Fruit fly (Drosophila melanogaster) whole organism, prepupa: ENCODE results near the gene CG4793.

Experiments
- Blimp-1 ChIP-seq: fragments of 200-800 bp; sonication (Bioruptor generic); optimal IDR thresholded peaks from 3 replicates; lab custom pipeline; 2017; ENCODE audit warnings: missing biosample characterization, missing genetic modification characterization, mild to moderate bottlenecking, moderate library complexity, missing genetic modification reagents
- CG15336 ChIP-seq: fragments of 200-800 bp; sonication (Bioruptor generic); IDR thresholded peaks from 2 replicates; pipeline ENCODE4 v1.3.6; 2022; ENCODE audit warnings: missing biosample characterization, missing genetic modification characterization
- CG8319 ChIP-seq: fragments of 200-800 bp; sonication (Bioruptor generic); optimal IDR thresholded peaks from 3 replicates; lab custom pipeline; 2016; ENCODE audit warnings: missing biosample characterization, missing genetic modification characterization
- Ets21C ChIP-seq: fragments of 200-800 bp; sonication (Bioruptor generic); optimal IDR thresholded peaks from 3 replicates; lab custom pipeline; 2016; ENCODE audit warnings: missing biosample characterization, missing genetic modification characterization
- Gug ChIP-seq: fragments of 200-800 bp; sonication (Bioruptor generic); IDR thresholded peaks from 2 replicates; pipeline ENCODE4 v1.3.6; 2022; ENCODE audit warnings: missing biosample characterization, missing genetic modification characterization
- Sox102F ChIP-seq: fragments of 200-800 bp; sonication (Bioruptor generic); optimal IDR thresholded peaks from 2 replicates; lab custom pipeline; 2016; ENCODE audit warnings: missing biosample characterization, mild to moderate bottlenecking, missing genetic modification characterization
- cyc ChIP-seq: fragments of 200-800 bp; sonication (Bioruptor generic); optimal IDR thresholded peaks from 3 replicates; lab custom pipeline; 2016; ENCODE audit warnings: missing biosample characterization, missing genetic modification characterization
- dac ChIP-seq: fragments of 200-800 bp; sonication (Bioruptor generic); optimal IDR thresholded peaks from 2 replicates; lab custom pipeline; 2017; ENCODE audit warnings: missing biosample characterization, mild to moderate bottlenecking, missing genetic modification characterization
- fkh ChIP-seq: fragments of 200-800 bp; sonication (Bioruptor generic); optimal IDR thresholded peaks from 3 replicates; lab custom pipeline; 2017; ENCODE audit warnings: missing biosample characterization, mild to moderate bottlenecking, missing genetic modification characterization, moderate library complexity
- svp ChIP-seq: fragments of 200-800 bp; sonication (Bioruptor generic); peaks from one replicate; lab custom pipeline; 2016; ENCODE audit warnings: missing biosample characterization, missing genetic modification characterization

dm6 chr2L:15903725-15904124, 19.5 kb upstream of the CG4793 start:
- TF ChIP-seq Ets21C (GFP tag; lab: Kevin White, UChicago) (no peak), Gug (no peak), CG8319 (GFP tag; lab: Kevin White, UChicago) (no peak), dac (GFP tag; lab: Kevin White, UChicago) (no peak), fkh (GFP tag; lab: Kevin White, UChicago) (no peak), Sox102F (GFP tag; lab: Kevin White, UChicago) (no peak), Blimp-1 (GFP tag; lab: Kevin White, UChicago) (no peak), cyc (GFP tag; lab: Kevin White, UChicago) (no peak), CG15336 (no peak), svp (GFP tag; lab: Kevin White, UChicago) (no peak)
